Fruit fly (Drosophila melanogaster): ENCODE data around the gene Tsp.

The Tsp gene

DNA sequence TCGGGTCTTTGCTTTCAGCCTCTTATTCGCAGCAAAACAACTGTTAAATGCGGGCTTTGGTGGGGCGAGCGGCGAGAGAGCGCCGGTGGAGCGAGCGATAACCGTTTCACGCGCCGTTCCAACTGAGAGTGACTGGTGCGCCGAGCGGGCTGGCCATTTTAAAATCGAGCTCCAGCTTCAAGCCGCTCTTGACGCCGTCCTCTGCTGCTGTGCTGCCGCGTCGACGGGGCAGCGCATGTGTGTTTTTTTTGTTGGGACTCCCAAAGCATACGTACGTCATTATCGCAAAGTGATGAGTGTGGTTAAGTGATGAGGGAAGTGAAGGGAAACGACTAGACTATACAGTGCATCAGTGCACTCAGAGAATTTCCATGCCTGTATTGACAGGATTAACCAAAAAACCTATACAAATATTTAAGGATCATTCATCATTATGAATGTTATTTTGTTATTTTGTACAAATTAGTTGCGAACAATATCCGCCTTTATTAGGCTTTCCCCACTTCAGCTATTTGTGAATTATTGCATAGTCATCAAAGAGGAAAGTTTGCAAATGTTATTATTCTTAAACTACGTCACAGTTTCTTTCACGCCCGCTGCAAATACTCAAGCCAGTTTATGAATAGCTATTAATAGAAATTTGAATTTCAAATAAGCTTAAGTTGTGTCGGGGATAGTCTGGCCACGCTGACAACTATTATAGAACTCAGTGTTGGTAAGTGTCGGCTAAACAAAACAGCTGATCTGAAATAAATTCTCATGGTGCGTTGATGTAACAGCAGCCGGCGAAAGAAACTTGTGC is 35.5 kb downstream of the Tsp start, which contains the start of gene Spn27A (continued):
- TF ChIP-seq stwl (tag; optimal IDR thresholded peaks at IDR 0.05), result peak; percentile 90
- peak; percentile 31 for TF ChIP-seq jumu (GFP tag; optimal IDR thresholded peaks at IDR 0.05)
- peak; percentile 3 for TF ChIP-seq CG12769 (tag; optimal IDR thresholded peaks at IDR 0.05)
- no peak for TF ChIP-seq ftz-f1 (GFP tag; optimal IDR thresholded peaks at IDR 0.05)
- TF ChIP-seq HmgZ (tag; optimal IDR thresholded peaks at IDR 0.05), result peak; percentile 55
- peak; percentile 78 for TF ChIP-seq B-H2 (GFP tag; optimal IDR thresholded peaks at IDR 0.05)
- no peak for TF ChIP-seq tll (GFP tag; optimal IDR thresholded peaks at IDR 0.05)
- peak; percentile 7; the same call in 1 of the 2 replicates for TF ChIP-seq sens-2 (GFP tag; IDR thresholded peaks at IDR 0.05)
- peak; percentile 6 for TF ChIP-seq Nf-YC (tag; optimal IDR thresholded peaks at IDR 0.05)
- no peak for TF ChIP-seq hkb (optimal IDR thresholded peaks at IDR 0.05)
- peak; percentile 50; the same call in 1 of the 2 replicates for TF ChIP-seq hkb (GFP tag; IDR thresholded peaks at IDR 0.05)
- TF ChIP-seq CTCF (GFP tag; optimal IDR thresholded peaks at IDR 0.05), result peak; percentile 31
- peak in 1 of 2 experiments; percentile 30 for TF ChIP-seq Hr51 (GFP tag; optimal IDR thresholded peaks at IDR 0.05)
- no peak for TF ChIP-seq Meics (GFP tag; optimal IDR thresholded peaks at IDR 0.05)
- TF ChIP-seq row (GFP tag; IDR thresholded peaks at IDR 0.05), result peak; percentile 59; the same call in 2 of the 3 replicates
- peak; percentile 50 to 60 for TF ChIP-seq Trl (optimal IDR thresholded peaks at IDR 0.05)
- TF ChIP-seq Trl (GFP tag; optimal IDR thresholded peaks at IDR 0.05), result peak; percentile 43
- no peak for TF ChIP-seq Poxn (GFP tag; IDR thresholded peaks at IDR 0.05)
- peak; percentile 30 for TF ChIP-seq CG10147 (GFP tag; optimal IDR thresholded peaks at IDR 0.05)
- peak; percentile 61 for TF ChIP-seq NfI (GFP tag; optimal IDR thresholded peaks at IDR 0.05)
- TF ChIP-seq luna (GFP tag; optimal IDR thresholded peaks at IDR 0.05), result peak; percentile 29
- no peak for TF ChIP-seq yki (optimal IDR thresholded peaks at IDR 0.05)
- peak; percentile 19; the same call in 2 of the 3 replicates for TF ChIP-seq CG14050 (GFP tag; IDR thresholded peaks at IDR 0.05)
- TF ChIP-seq insv (GFP tag; optimal IDR thresholded peaks at IDR 0.05), result peak in 1 of 2 experiments; percentile 32
- TF ChIP-seq cg (GFP tag; optimal IDR thresholded peaks at IDR 0.05), result no peak
- TF ChIP-seq hbn (GFP tag; IDR thresholded peaks at IDR 0.05; ENCODE audit: partially characterized antibody), result peak; percentile 26
- TF ChIP-seq Sox100B (GFP tag; optimal IDR thresholded peaks at IDR 0.05), result peak; percentile 59
- TF ChIP-seq D19A (tag; optimal IDR thresholded peaks at IDR 0.05), result no peak
- no peak; the same call in 1 of the 2 replicates for TF ChIP-seq chm (GFP tag; IDR thresholded peaks at IDR 0.05)
- peak; percentile 37 for TF ChIP-seq crc (GFP tag; optimal IDR thresholded peaks at IDR 0.05)
- TF ChIP-seq CG8359 (GFP tag; optimal IDR thresholded peaks at IDR 0.05; ENCODE audit: borderline replicate concordance), result no peak
- TF ChIP-seq CG4360 (GFP tag; IDR thresholded peaks at IDR 0.05), result peak; percentile 5; the same call in 1 of the 2 replicates
- peak; percentile 26 for TF ChIP-seq ATbp (GFP tag; optimal IDR thresholded peaks at IDR 0.05)
- TF ChIP-seq dmrt99B (tag; optimal IDR thresholded peaks at IDR 0.05), result no peak
- peak; percentile 46 for TF ChIP-seq CG1602 (GFP tag; optimal IDR thresholded peaks at IDR 0.05)
- no peak for TF ChIP-seq ttk (GFP tag; IDR thresholded peaks at IDR 0.05)
- peak; percentile 32; the same call in 1 of the 2 replicates for TF ChIP-seq onecut (GFP tag; IDR thresholded peaks at IDR 0.05)
- peak; percentile 70 for TF ChIP-seq az2 (GFP tag; optimal IDR thresholded peaks at IDR 0.05)
- TF ChIP-seq CG12942 (GFP tag; optimal IDR thresholded peaks at IDR 0.05), result peak; percentile 36
- peak; percentile 1 for TF ChIP-seq eyg (GFP tag; optimal IDR thresholded peaks at IDR 0.05)
- TF ChIP-seq CG31388 (GFP tag; optimal IDR thresholded peaks at IDR 0.05), result no peak
- TF ChIP-seq NC2β (GFP tag; optimal IDR thresholded peaks at IDR 0.05), result peak; percentile 46
- TF ChIP-seq Pdp1 (GFP tag; optimal IDR thresholded peaks at IDR 0.05), result peak; percentile 59 to 99
- no peak for TF ChIP-seq CG15479 (GFP tag; optimal IDR thresholded peaks at IDR 0.05)
- no peak for TF ChIP-seq fu2 (GFP tag; optimal IDR thresholded peaks at IDR 0.05)
- TF ChIP-seq CG9609 (GFP tag; optimal IDR thresholded peaks at IDR 0.05), result peak; percentile 46
- 0 out of 3 replicates have a peak, but pooled peaks have one; percentile 51 for TF ChIP-seq ci (GFP tag; IDR thresholded peaks at IDR 0.05)
- no peak for TF ChIP-seq CG8765 (GFP tag; IDR thresholded peaks at IDR 0.05)
- TF ChIP-seq Sin3A (optimal IDR thresholded peaks at IDR 0.05), result peak; percentile 25
- no peak for TF ChIP-seq CG7987 (GFP tag; optimal IDR thresholded peaks at IDR 0.05)
